Fruit fly (Drosophila melanogaster) whole organism: Measurements from ENCODE around the gene Coq5.
"Not testable (repeated sequence)": the region's sequence is repeated elsewhere in the genome, so short reads cannot be mapped to it uniquely, and the experiment has no call there.

Source experiments
- CG8478 ChIP-seq: fragments of >200 bp; optimal IDR thresholded peaks from 2 replicates; lab custom pipeline; 2018; ENCODE audit warnings: inconsistent platforms
- Dll ChIP-seq: fragments of >200 bp; optimal IDR thresholded peaks from 2 replicates; lab custom pipeline; 2017
- EcR ChIP-seq, 2 experiments: fragments of >200 bp; optimal IDR thresholded peaks; 2 replicates each; lab custom pipeline; 2017; ENCODE audit warnings: missing biosample characterization in 2 of 2, missing genetic modification characterization in 2 of 2, missing genetic modification reagents in 2 of 2
- pan ChIP-seq: fragments of >200 bp; optimal IDR thresholded peaks from 2 replicates; lab custom pipeline; 2017
- psq ChIP-seq: fragments of >200 bp; optimal IDR thresholded peaks from 2 replicates; lab custom pipeline; 2017
- usp ChIP-seq: fragments of >200 bp; optimal IDR thresholded peaks from 2 replicates; lab custom pipeline; 2017; ENCODE audit warnings: missing biosample characterization, missing genetic modification characterization, mixed read lengths

Coq5 gene

DNA sequence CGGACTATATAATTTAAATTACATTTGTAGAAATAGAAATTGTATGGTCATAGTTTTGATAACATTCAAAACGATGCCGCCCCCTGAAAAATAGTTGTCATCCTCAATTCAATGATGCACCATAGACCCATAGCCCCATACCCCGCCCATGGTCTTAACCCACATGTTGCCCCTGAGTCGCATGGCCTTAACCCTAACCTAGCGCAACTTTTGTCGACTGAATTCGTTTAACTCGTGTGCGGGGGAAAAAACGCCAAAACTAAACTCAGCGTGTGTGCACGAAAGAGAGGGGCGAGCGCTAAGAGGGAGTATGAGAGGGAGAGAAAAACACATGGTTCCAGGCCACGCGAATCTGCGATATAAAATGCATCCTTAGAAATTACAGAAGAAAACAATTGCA is 16.1 kb upstream of the Coq5 start:
- TF ChIP-seq EcR (GFP tag; optimal IDR thresholded peaks at IDR 0.05; lab: Kevin White, UChicago) (no peak), psq (lab: Kevin White, UChicago) (no peak), pan (lab: Kevin White, UChicago) (no peak), Dll (lab: Kevin White, UChicago) (no peak), usp (GFP tag; lab: Kevin White, UChicago) (no peak), CG8478 (lab: Kevin White, UChicago) (no peak)

DNA sequence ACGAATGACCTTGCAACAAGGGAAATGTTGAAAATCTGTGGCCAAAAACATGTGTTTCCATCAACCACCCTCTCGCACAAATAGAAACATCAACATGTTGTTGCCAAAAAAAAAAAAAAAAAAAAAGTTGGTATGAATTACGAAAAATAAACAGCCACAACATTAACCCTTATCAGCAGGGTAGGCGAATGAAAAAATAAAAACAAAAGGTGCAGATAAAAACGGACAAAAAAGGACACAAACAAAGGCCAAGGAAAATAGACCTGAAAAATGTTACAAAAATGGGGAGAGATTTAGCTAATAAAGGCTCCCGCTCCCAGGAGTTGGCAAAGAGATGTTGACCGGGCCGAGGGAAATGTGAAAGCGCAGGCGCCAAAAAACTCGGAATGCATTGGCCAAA is 15.1 kb upstream of the Coq5 start:
- no peak for TF ChIP-seq pan (lab: Kevin White, UChicago)
- TF ChIP-seq psq (lab: Kevin White, UChicago): no peak
- no peak for TF ChIP-seq usp (GFP tag; lab: Kevin White, UChicago)
- no peak for TF ChIP-seq CG8478 (lab: Kevin White, UChicago)
- no peak for TF ChIP-seq Dll (lab: Kevin White, UChicago)
- no peak for TF ChIP-seq EcR (GFP tag; optimal IDR thresholded peaks at IDR 0.05; lab: Kevin White, UChicago)

DNA sequence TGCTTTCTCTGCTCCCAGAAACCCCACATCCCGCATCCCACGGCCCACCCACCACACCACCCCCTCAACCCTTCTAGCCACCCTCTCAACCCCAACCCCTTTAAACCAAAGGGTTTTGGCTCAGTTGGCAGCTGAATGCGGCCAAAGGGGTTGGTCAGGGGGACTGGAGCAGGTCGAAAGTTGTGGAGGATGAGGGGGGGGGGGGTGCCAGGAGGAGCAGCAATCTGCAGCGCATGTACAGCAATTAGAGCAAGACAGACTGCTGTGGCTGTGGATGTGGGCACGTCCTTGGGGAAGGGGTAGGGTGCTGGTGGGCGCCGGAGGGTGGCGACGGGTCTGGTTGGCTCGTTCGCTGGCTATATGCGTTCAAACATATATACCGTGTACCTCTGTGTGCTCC is 14.2 kb upstream of the Coq5 start:
- TF ChIP-seq psq (lab: Kevin White, UChicago) (no peak), pan (lab: Kevin White, UChicago) (no peak), usp (GFP tag; lab: Kevin White, UChicago) (no peak), CG8478 (lab: Kevin White, UChicago) (no peak), Dll (lab: Kevin White, UChicago) (no peak)

DNA sequence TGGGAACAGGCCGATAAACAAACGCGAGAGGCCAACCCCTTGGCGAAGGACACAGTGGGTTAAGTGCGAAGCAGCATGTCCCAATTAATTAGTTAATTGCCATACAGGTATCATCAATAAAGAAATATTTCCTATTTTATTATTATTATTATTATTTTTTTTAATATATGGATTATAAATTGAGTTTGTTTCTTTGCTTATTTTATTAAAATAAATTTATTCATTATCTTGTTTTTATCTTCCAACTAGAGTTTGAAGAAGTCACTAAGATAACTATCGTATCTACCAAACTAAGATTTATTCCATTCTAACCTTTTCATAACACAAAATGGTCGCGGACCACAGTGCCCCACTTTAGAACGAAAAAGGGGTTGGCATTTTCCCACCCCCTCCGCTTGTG is 13.7 kb upstream of the Coq5 start:
- TF ChIP-seq pan (lab: Kevin White, UChicago) (no peak), Dll (lab: Kevin White, UChicago) (no peak), EcR (GFP tag; optimal IDR thresholded peaks at IDR 0.05; lab: Kevin White, UChicago) (no peak), usp (GFP tag; lab: Kevin White, UChicago) (no peak), psq (lab: Kevin White, UChicago) (no peak), CG8478 (lab: Kevin White, UChicago) (no peak)

DNA sequence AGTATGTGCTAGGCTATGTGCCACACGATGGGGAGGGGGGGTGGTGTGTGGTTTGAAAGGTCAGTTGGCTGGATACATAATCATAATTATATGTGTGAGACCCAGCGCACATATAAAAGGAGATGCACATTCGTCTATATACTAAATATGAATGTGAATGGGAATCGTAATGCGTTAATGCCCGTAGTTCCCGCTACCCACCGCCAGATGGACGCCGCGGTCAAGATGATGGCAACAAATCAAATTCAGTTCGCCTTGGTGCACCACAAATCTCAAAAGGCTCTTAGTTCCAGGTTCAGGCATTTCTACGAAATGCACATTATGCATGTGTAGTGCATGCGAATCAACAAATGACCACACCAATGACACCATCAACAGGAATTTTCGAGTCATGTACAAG is 10.4 kb upstream of the Coq5 start:
- no peak for TF ChIP-seq pan (lab: Kevin White, UChicago)
- no peak for TF ChIP-seq CG8478 (lab: Kevin White, UChicago)
- no peak for TF ChIP-seq psq (lab: Kevin White, UChicago)

DNA sequence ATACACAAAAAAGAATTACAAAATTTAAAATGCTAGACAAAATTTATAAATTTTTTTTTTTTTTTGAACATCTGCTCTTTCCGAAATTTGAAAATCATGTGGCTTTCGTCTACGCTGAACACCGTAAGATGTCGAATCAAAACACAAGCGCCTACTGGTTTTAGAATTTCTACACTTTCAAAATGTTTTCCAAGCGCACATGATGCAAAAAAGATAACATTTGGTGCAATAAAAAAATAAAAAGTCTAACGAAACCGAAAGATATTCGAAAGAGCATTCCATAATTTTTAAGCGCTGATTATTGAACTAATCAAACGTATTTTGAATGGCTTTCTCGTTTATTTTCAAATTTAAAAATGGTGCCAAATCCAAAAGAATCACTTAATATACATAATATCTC is 7.8 kb upstream of the Coq5 start, which contains the start of gene CG44437:
CG44437 (minus strand) TSS at position 101 of the 400 bp plus-strand sequence.
- TF ChIP-seq pan (lab: Kevin White, UChicago) (no peak), psq (lab: Kevin White, UChicago) (no peak), CG8478 (lab: Kevin White, UChicago) (no peak), usp (GFP tag; lab: Kevin White, UChicago) (no peak), EcR (GFP tag; optimal IDR thresholded peaks at IDR 0.05; lab: Kevin White, UChicago) (no peak), Dll (lab: Kevin White, UChicago) (no peak)

DNA sequence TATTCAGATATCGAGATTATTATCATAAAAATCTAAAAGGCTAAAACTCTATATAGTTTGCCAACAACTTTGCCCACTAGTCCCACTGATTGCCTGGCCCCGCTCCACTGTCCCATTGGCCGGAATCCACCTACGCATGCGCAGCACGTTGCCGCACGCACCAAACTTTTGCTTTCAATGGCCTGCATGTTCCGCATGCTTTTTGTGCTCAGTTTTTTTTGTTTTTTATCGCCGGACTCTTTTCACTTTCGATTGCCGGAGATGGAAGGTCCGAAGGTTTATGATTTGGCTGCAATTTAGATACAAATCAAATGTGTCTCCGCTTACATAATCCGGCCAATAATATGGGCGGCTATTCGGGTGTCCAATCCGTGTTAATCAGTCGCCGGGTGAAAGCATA is 2.1 kb downstream of the Coq5 start:
- no peak for TF ChIP-seq pan (lab: Kevin White, UChicago)
- TF ChIP-seq psq (lab: Kevin White, UChicago): no peak
- TF ChIP-seq Dll (lab: Kevin White, UChicago): no peak
- TF ChIP-seq EcR (GFP tag; optimal IDR thresholded peaks at IDR 0.05; lab: Kevin White, UChicago): no peak
- no peak for TF ChIP-seq usp (GFP tag; lab: Kevin White, UChicago)
- TF ChIP-seq CG8478 (lab: Kevin White, UChicago): no peak

DNA sequence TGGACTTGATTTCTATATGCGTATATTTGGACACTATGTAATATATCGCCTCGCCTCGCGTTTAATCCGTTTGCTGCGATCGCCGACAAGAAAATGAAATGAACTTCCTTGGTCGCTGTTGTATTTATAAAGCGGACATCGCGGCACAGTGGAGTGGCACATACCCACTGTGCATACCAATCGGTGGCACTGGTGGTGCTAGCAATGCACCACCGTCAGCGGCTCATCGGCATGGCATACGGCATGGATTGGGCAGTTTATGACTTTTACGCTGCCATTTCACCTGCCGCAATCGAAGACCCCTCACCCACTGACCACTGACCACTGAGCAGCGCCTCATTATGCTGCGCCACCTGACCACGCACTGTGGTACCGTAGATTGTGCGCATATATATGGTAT is 2.6 kb downstream of the Coq5 start, which contains the start of gene CG12723:
CG12723 (minus strand) TSS at position 101 of the 400 bp plus-strand sequence.
- no peak for TF ChIP-seq EcR (GFP tag; optimal IDR thresholded peaks at IDR 0.05; lab: Kevin White, UChicago)
- no peak for TF ChIP-seq Dll (lab: Kevin White, UChicago)
- TF ChIP-seq pan (lab: Kevin White, UChicago): no peak
- TF ChIP-seq psq (lab: Kevin White, UChicago): no peak
- TF ChIP-seq usp (GFP tag; lab: Kevin White, UChicago): no peak
- no peak for TF ChIP-seq CG8478 (lab: Kevin White, UChicago)

DNA sequence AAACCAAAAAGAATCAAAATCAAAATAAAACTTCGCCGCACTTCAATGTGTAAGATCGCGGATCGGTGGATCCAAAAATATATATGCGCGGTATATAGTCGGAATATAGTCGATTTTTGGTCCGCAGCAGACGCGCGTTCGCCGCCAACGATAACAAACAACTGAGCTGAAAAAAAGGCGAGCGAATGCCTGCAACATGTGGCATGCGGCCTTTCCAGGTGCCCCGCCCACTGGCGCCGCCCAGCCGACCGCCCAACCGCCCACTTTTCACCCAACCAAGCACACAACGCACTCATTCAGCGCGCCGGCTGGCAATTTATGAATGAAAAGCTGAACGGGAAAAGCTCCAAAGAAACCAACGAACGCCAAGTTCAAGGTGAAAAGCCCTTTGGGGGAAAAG is 5.3 kb downstream of the Coq5 start, which contains the start of gene Lgr4:
Lgr4 (minus strand) TSS at position 133 of the 400 bp plus-strand sequence.
- no peak for TF ChIP-seq usp (GFP tag; lab: Kevin White, UChicago)
- TF ChIP-seq psq (lab: Kevin White, UChicago): no peak
- TF ChIP-seq pan (lab: Kevin White, UChicago): no peak
- TF ChIP-seq CG8478 (lab: Kevin White, UChicago): no peak
- TF ChIP-seq EcR (GFP tag; optimal IDR thresholded peaks at IDR 0.05; lab: Kevin White, UChicago): no peak
- TF ChIP-seq Dll (lab: Kevin White, UChicago): no peak

DNA sequence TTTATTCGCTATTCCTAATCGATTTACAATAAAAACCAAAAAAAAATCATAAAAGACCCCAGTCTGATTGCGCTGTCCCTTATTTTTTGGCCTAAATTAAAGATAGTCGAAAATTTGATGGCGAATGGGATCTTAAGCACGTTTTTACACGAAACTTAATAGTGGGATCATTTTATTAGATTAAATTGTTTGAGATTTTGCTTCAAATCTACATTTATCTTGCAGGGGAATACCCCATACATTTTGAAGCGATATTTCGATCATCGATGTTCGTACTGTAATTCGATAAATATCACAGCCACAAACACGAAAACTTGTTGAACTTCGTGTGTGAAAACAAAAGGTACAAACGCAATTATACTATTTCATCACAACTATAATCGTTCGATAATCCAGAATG is 10.2 kb downstream of the Coq5 start, which contains the start of gene CG32641:
CG32641 (plus strand) TSS at position 301 of the 400 bp plus-strand sequence.
- not testable (repeated sequence) for TF ChIP-seq usp (GFP tag; lab: Kevin White, UChicago); psq (lab: Kevin White, UChicago); Dll (lab: Kevin White, UChicago)

DNA sequence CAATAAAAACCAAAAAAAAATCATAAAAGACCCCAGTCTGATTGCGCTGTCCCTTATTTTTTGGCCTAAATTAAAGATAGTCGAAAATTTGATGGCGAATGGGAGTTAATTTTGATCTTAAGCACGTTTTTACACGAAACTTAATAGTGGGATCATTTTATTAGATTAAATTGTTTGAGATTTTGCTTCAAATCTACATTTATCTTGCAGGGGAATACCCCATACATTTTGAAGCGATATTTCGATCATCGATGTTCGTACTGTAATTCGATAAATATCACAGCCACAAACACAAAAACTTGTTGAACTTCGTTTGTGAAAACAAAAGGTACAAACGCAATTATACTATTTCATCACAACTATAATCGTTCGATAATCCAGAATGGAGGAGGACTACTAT is 16.6 kb downstream of the Coq5 start, which contains the start of gene CG32640:
CG32640 (plus strand) TSS at position 286 of the 400 bp plus-strand sequence.
- not testable (repeated sequence) for TF ChIP-seq pan (lab: Kevin White, UChicago); Dll (lab: Kevin White, UChicago); EcR (GFP tag; optimal IDR thresholded peaks at IDR 0.05; lab: Kevin White, UChicago)

DNA sequence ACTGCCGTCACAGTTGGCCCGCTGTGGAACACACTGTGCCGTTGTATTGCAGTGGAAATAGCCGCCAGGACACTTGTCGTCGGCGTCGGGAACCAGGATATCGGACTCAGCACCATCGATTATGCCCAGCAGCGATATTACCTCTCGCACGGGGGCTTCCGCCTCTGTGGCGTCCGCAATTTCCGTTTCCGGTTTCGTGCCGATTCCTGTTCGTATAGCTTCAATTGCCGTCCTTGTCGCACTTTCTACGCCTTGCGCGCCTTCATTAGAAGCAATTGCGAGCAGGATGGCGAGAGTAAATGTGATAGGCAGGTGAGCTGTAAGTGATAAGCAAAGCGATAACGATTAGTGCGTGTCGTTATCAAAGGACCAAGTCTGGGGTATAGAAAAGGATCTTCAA is 21.5 kb downstream of the Coq5 start:
- no peak for TF ChIP-seq usp (GFP tag; lab: Kevin White, UChicago)
- TF ChIP-seq psq (lab: Kevin White, UChicago): no peak
- TF ChIP-seq Dll (lab: Kevin White, UChicago): no peak
- no peak for TF ChIP-seq EcR (GFP tag; optimal IDR thresholded peaks at IDR 0.05; lab: Kevin White, UChicago)
- TF ChIP-seq pan (lab: Kevin White, UChicago): no peak
- no peak for TF ChIP-seq CG8478 (lab: Kevin White, UChicago)
